Worm (Caenorhabditis elegans): ENCODE data around the gene M60.4.

The M60.4 gene

DNA sequence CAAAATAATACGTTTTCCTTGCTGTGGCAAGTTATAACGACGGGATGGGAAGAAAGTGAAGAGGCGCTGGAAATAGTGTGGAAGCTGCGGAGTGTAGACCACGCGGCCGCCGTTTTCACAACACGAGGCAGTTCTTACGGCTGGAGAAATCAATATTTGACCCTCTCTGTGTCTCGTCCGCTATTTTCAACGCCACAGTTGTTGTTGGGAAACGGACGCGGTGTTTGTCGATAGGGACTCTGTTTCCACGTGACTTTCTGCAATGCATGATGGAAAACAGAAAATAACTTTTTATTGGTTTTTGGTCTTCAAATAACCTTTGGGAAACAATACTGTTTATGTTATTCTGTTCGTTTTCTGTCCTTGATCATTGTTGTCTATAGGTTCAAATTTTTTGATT lies 4.3 kb downstream of the M60.4 start, which contains the start of gene K02A6.3 (continued):
- TF ChIP-seq nhr-77 (tag; optimal IDR thresholded peaks at IDR 0.05) (no peak), mml-1 (tag; optimal IDR thresholded peaks at IDR 0.05) (no peak), tbx-2 (tag; optimal IDR thresholded peaks at IDR 0.05) (peak; percentile 71), nhr-237 (tag; optimal IDR thresholded peaks at IDR 0.05) (no peak), elt-1 (tag; optimal IDR thresholded peaks at IDR 0.05) (peak; percentile 4), eor-1 (tag; optimal IDR thresholded peaks at IDR 0.05) (peak in 1 of 2 experiments; percentile 59), lsy-12 (tag; optimal IDR thresholded peaks at IDR 0.05) (peak; percentile 84), unc-39 (tag; optimal IDR thresholded peaks at IDR 0.05) (no peak), ceh-82 (tag; optimal IDR thresholded peaks at IDR 0.05) (no peak)

DNA sequence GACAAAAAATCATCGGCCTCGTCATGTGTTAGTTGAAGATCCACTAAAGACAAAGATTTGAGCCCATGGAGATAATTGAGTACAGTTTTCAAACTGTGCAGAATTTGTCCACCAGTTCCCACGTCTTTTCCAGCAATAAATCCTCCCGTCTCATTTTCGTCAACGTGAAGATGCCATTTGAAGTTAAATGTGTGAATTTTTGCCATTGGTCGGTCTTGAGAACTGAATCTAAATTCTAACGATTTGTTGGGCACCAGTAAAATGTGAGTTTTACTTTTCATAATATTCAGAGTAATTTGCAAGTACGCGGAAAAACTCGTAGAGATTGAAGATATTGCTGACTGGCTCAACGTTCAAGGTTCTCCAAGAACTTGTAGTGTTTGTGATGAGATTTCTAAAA lies 5.5 kb downstream of the M60.4 start:
- TF ChIP-seq fkh-10 (GFP tag; optimal IDR thresholded peaks at IDR 0.05) (no peak), ztf-11 (tag; optimal IDR thresholded peaks at IDR 0.05) (no peak), mdl-1 (tag; optimal IDR thresholded peaks at IDR 0.05) (no peak), sea-2 (GFP tag; optimal IDR thresholded peaks at IDR 0.05) (no peak), nhr-23 (tag; optimal IDR thresholded peaks at IDR 0.05) (no peak), R02D3.7 (tag; optimal IDR thresholded peaks at IDR 0.05) (no peak), unc-39 (tag; optimal IDR thresholded peaks at IDR 0.05) (no peak), lin-39 (tag; optimal IDR thresholded peaks at IDR 0.05) (no peak), mml-1 (tag; optimal IDR thresholded peaks at IDR 0.05) (no peak), jun-1 (tag; optimal IDR thresholded peaks at IDR 0.05) (no peak), aly-2 (tag; optimal IDR thresholded peaks at IDR 0.05) (no peak), ceh-16 (tag; optimal IDR thresholded peaks at IDR 0.05) (no peak), zag-1 (tag; optimal IDR thresholded peaks at IDR 0.05) (no peak), hmg-11 (tag; optimal IDR thresholded peaks at IDR 0.05) (no peak), ceh-82 (tag; optimal IDR thresholded peaks at IDR 0.05) (no peak), fkh-2 (tag; optimal IDR thresholded peaks at IDR 0.05) (no peak), lin-15B (tag; optimal IDR thresholded peaks at IDR 0.05) (no peak)

DNA sequence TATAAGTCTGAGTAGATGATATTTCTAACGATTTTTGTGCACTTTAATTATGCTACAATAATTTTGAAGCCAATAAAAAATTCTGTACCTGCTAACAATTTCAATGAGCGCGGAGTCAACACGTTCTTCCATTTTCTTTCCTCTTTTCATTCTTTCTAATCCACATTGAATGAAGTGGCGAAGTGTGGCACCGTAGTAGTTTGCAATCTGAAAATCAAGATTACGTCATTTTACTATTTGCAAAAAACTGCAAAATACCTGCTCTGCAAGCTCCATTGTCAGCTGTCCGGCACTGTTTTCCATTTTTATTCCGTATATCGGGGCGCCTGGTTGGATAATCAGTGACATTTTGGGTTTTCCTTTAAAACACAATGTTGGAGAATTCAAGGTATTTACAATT lies 6.9 kb downstream of the M60.4 start:
- no peak for TF ChIP-seq nhr-25 (tag; optimal IDR thresholded peaks at IDR 0.05)

DNA sequence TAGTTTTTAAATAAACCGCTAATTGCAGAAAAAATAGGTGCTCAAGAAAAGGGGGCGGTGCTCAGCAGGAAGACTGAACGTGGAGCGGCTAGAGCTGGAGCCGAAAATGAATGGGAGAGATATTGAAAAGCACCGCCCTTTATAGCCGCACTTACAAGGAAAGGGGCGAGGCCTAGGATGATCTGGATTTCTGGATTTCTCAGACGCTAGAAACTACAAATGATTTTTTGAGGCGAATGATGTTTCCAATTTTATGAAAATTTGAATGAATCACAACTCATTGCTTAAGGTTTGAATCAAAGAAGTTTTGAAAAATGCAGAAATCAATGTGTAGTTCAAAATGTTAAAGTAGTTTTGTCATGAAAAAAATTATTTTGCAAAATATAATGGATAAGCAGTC lies 11.2 kb downstream of the M60.4 start, which contains the start of gene K02A6.2:
K02A6.2 (minus strand) TSS at position 101 of the 400 bp plus-strand sequence.
- TF ChIP-seq unc-39 (tag; optimal IDR thresholded peaks at IDR 0.05) (no peak), nhr-43 (tag; optimal IDR thresholded peaks at IDR 0.05; ENCODE audit: poor library complexity, severe bottlenecking) (no peak), elt-1 (tag; optimal IDR thresholded peaks at IDR 0.05) (no peak)

DNA sequence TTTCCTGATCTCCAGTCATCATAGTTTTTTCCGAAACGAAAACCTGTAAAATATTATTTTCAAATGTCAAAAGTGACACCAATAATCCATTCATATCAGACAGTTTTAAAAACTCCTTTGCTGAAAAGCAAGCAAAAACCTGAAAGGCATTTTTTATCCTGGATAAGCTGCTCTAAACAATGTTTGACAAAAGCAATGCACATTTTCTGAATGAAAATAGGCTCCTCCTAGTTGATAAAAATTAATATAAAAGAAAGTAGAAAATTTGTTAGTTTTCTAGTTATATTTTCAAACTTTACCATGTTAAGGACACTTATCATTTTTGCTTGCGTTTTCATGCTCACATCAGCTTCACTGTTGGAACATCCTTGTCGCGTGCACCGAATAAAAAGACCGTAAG lies 16.7 kb downstream of the M60.4 start, which contains the start of gene K02A6.1:
K02A6.1 (plus strand) TSS at position 301 of the 400 bp plus-strand sequence.
- TF ChIP-seq elt-3 (tag; optimal IDR thresholded peaks at IDR 0.05) (no peak), elt-1 (tag; optimal IDR thresholded peaks at IDR 0.05) (no peak), nhr-23 (tag; optimal IDR thresholded peaks at IDR 0.05) (no peak), hmg-11 (tag; optimal IDR thresholded peaks at IDR 0.05) (no peak), nhr-25 (tag; optimal IDR thresholded peaks at IDR 0.05) (no peak), zag-1 (tag; optimal IDR thresholded peaks at IDR 0.05) (no peak), ceh-9 (tag; optimal IDR thresholded peaks at IDR 0.05) (no peak), egl-27 (tag; optimal IDR thresholded peaks at IDR 0.05) (no peak), eor-1 (tag; optimal IDR thresholded peaks at IDR 0.05) (no peak), jun-1 (tag; optimal IDR thresholded peaks at IDR 0.05) (no peak), sea-2 (GFP tag; optimal IDR thresholded peaks at IDR 0.05) (no peak), ceh-28 (tag; optimal IDR thresholded peaks at IDR 0.05) (no peak), fkh-10 (GFP tag; optimal IDR thresholded peaks at IDR 0.05) (no peak)

DNA sequence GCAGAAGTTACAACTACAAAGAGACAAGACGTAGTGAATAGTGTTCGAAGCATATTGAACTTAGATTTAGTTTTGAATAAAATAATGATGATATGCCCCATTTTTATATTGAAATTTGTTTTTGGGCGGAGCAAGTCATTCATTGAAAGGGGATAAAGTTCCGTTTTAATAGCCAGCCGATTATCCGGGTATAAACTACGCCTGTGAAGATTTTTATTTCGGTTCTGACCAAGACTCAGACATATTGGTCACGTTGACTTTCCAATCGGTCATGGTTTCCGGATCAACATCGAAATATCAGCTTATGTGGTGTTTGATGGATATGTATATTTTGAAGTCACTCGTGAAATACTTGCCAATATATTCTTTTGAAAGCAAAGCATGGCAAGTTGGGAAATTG lies 17.5 kb downstream of the M60.4 start, which contains the start of gene K02A6.4:
K02A6.4 (minus strand) TSS at position 101 of the 400 bp plus-strand sequence.
- TF ChIP-seq zag-1 (tag; optimal IDR thresholded peaks at IDR 0.05) (no peak), pqm-1 (tag; optimal IDR thresholded peaks at IDR 0.05) (no peak), fkh-10 (GFP tag; optimal IDR thresholded peaks at IDR 0.05) (no peak), tbx-2 (tag; optimal IDR thresholded peaks at IDR 0.05) (no peak), lin-39 (tag; optimal IDR thresholded peaks at IDR 0.05) (no peak), nfya-1 (tag; optimal IDR thresholded peaks at IDR 0.05; ENCODE audit: insufficient read depth) (no peak)

Data from whole organism, L3 larva.